Worm (Caenorhabditis elegans) whole organism, L1 larva: ENCODE measurements around the gene F59B1.4.

Experiments used
- C04F5.9 ChIP-seq: sonication (generic microtip); optimal IDR thresholded peaks from 2 replicates; lab custom pipeline; 2016; ENCODE audit warnings: missing genetic modification characterization, missing compliant biosample characterization
- F16B12.6 ChIP-seq: fragments of 150-350 bp; optimal IDR thresholded peaks from 2 replicates; lab custom pipeline; 2014; ENCODE audit warnings: missing biosample characterization, missing genetic modification characterization
- Y116A8C.19 ChIP-seq: sonication (generic microtip); optimal IDR thresholded peaks from 2 replicates; lab custom pipeline; 2016; ENCODE audit warnings: missing compliant biosample characterization, missing genetic modification characterization, borderline replicate concordance
- alr-1 ChIP-seq: fragments of 200-800 bp; sonication (Bioruptor generic); optimal IDR thresholded peaks from 2 replicates; lab custom pipeline; 2018; ENCODE audit warnings: borderline replicate concordance, mild to moderate bottlenecking, missing genetic modification characterization, missing compliant biosample characterization
- ama-1 ChIP-seq: fragments of 150-350 bp; optimal IDR thresholded peaks from 2 replicates; lab custom pipeline; 2014
- blmp-1 ChIP-seq: fragments of 150-350 bp; optimal IDR thresholded peaks from 2 replicates; lab custom pipeline; 2014; ENCODE audit warnings: missing biosample characterization, missing genetic modification characterization
- ceh-63 ChIP-seq: fragments of 200-800 bp; sonication (Bioruptor generic); optimal IDR thresholded peaks from 2 replicates; lab custom pipeline; 2018; ENCODE audit warnings: mild to moderate bottlenecking, missing genetic modification characterization, missing compliant biosample characterization
- ceh-8 ChIP-seq: fragments of 200-800 bp; sonication (Bioruptor generic); optimal IDR thresholded peaks from 2 replicates; lab custom pipeline; 2018; ENCODE audit warnings: mild to moderate bottlenecking, missing genetic modification characterization, moderate library complexity, missing compliant biosample characterization
- ceh-82 ChIP-seq, 3 experiments: fragments of 150-350 bp in 1 of 3; sonication (generic microtip) in 2 of 3; optimal IDR thresholded peaks; 2 replicates each; lab custom pipeline; 2014 to 2017; ENCODE audit warnings: missing biosample characterization in 3 of 3, missing genetic modification characterization in 3 of 3
- ces-1 ChIP-seq: fragments of 150-350 bp; optimal IDR thresholded peaks from 2 replicates; lab custom pipeline; 2014; ENCODE audit warnings: missing biosample characterization, missing genetic modification reagents, missing genetic modification characterization
- dpl-1 ChIP-seq, 3 experiments: fragments of 150-350 bp in 2 of 3; sonication (generic microtip) in 1 of 3; optimal IDR thresholded peaks; 2 replicates each; lab custom pipeline; 2014 to 2017; ENCODE audit warnings: missing biosample characterization in 3 of 3, missing genetic modification characterization in 3 of 3, missing genetic modification reagents in 3 of 3
- efl-1 ChIP-seq, 4 experiments: fragments of 150-350 bp; optimal IDR thresholded peaks in 3 of 4; peaks in 1 of 4; 1 replicate in 1 of 4; 2 replicates in 3 of 4; lab custom pipeline; 2014; ENCODE audit warnings: missing biosample characterization in 2 of 4, missing genetic modification characterization in 2 of 4, missing genetic modification reagents in 2 of 4
- efl-3 ChIP-seq: fragments of 200-800 bp; sonication (Bioruptor generic); optimal IDR thresholded peaks from 2 replicates; lab custom pipeline; 2018; ENCODE audit warnings: mild to moderate bottlenecking, missing genetic modification characterization, missing compliant biosample characterization
- egl-27 ChIP-seq, 2 experiments: fragments of 150-350 bp in 1 of 2; sonication (generic microtip); optimal IDR thresholded peaks; 3 replicates each; lab custom pipeline; 2017 to 2018; ENCODE audit warnings: missing biosample characterization in 2 of 2, missing genetic modification characterization in 2 of 2, missing genetic modification reagents in 2 of 2
- ets-5 ChIP-seq: fragments of 200-800 bp; sonication (Bioruptor generic); IDR thresholded peaks from 2 replicates; pipeline ENCODE4 v1.3.6; 2022; ENCODE audit warnings: missing genetic modification characterization, missing compliant biosample characterization
- fkh-10 ChIP-seq: sonication (generic microtip); optimal IDR thresholded peaks from 2 replicates; lab custom pipeline; 2017; ENCODE audit warnings: missing biosample characterization, missing genetic modification reagents, missing genetic modification characterization
- fkh-4 ChIP-seq: sonication (generic microtip); optimal IDR thresholded peaks from 2 replicates; lab custom pipeline; 2016; ENCODE audit warnings: missing compliant biosample characterization, missing genetic modification characterization, borderline replicate concordance
- hlh-4 ChIP-seq: sonication (generic microtip); optimal IDR thresholded peaks from 2 replicates; lab custom pipeline; 2016; ENCODE audit warnings: mild to moderate bottlenecking, missing genetic modification characterization, missing compliant biosample characterization
- jun-1 ChIP-seq: fragments of 150-350 bp; optimal IDR thresholded peaks from 2 replicates; lab custom pipeline; 2014; ENCODE audit warnings: missing biosample characterization, missing genetic modification reagents, missing genetic modification characterization
- lin-14 ChIP-seq: fragments of 200-800 bp; sonication (Bioruptor generic); optimal IDR thresholded peaks from 2 replicates; lab custom pipeline; 2018; ENCODE audit warnings: mild to moderate bottlenecking, missing genetic modification characterization, moderate library complexity, missing compliant biosample characterization
- lin-15B ChIP-seq: fragments of 150-350 bp; sonication (generic microtip); optimal IDR thresholded peaks from 3 replicates; lab custom pipeline; 2014; ENCODE audit warnings: missing biosample characterization, missing genetic modification characterization
- lin-35 ChIP-seq, 2 experiments: fragments of 150-350 bp; optimal IDR thresholded peaks; 2 replicates each; lab custom pipeline; 2014; ENCODE audit warnings: missing biosample characterization in 2 of 2, missing genetic modification characterization in 2 of 2, missing genetic modification reagents in 2 of 2
- lin-39 ChIP-seq: fragments of 150-350 bp; optimal IDR thresholded peaks from 2 replicates; lab custom pipeline; 2014; ENCODE audit warnings: missing biosample characterization, missing genetic modification reagents, missing genetic modification characterization
- mdl-1 ChIP-seq, 2 experiments: fragments of 150-350 bp; optimal IDR thresholded peaks; 2 replicates each; lab custom pipeline; 2014 to 2017; ENCODE audit warnings: missing biosample characterization in 2 of 2, missing genetic modification characterization in 2 of 2, inconsistent platforms in 1 of 2
- nhr-12 ChIP-seq: sonication (generic microtip); optimal IDR thresholded peaks from 2 replicates; lab custom pipeline; 2017; ENCODE audit warnings: missing biosample characterization, missing genetic modification characterization
- nhr-19 ChIP-seq: fragments of 200-800 bp; sonication (Bioruptor generic); conservative IDR thresholded peaks from 2 replicates; pipeline ENCODE4 v1.3.6; 2022; ENCODE audit warnings: missing genetic modification characterization, missing compliant biosample characterization
- nhr-20 ChIP-seq: sonication (generic microtip); optimal IDR thresholded peaks from 2 replicates; lab custom pipeline; 2016; ENCODE audit warnings: mild to moderate bottlenecking, missing genetic modification characterization, missing compliant biosample characterization
- nhr-237 ChIP-seq: fragments of 150-350 bp; optimal IDR thresholded peaks from 2 replicates; lab custom pipeline; 2014; ENCODE audit warnings: missing biosample characterization, missing genetic modification characterization
- nhr-71 ChIP-seq: sonication (generic microtip); optimal IDR thresholded peaks from 2 replicates; lab custom pipeline; 2016; ENCODE audit warnings: mild to moderate bottlenecking, missing genetic modification characterization, moderate library complexity, missing compliant biosample characterization
- nhr-76 ChIP-seq: sonication (generic microtip); optimal IDR thresholded peaks from 2 replicates; lab custom pipeline; 2017; ENCODE audit warnings: missing biosample characterization, missing genetic modification characterization
- nhr-77 ChIP-seq: fragments of 150-350 bp; optimal IDR thresholded peaks from 2 replicates; lab custom pipeline; 2014; ENCODE audit warnings: missing biosample characterization, missing genetic modification characterization
- nhr-84 ChIP-seq: sonication (generic microtip); optimal IDR thresholded peaks from 2 replicates; lab custom pipeline; 2017; ENCODE audit warnings: missing biosample characterization, missing genetic modification characterization
- nhr-90 ChIP-seq: sonication (generic microtip); optimal IDR thresholded peaks from 2 replicates; lab custom pipeline; 2016; ENCODE audit warnings: mild to moderate bottlenecking, missing genetic modification characterization, missing compliant biosample characterization; ENCODE audit not compliant: poor library complexity
- pax-3 ChIP-seq: fragments of 200-800 bp; sonication (Bioruptor generic); optimal IDR thresholded peaks from 2 replicates; lab custom pipeline; 2018; ENCODE audit warnings: mild to moderate bottlenecking, missing genetic modification characterization, moderate library complexity, missing compliant biosample characterization
- skn-1 ChIP-seq: fragments of 150-350 bp; optimal IDR thresholded peaks from 2 replicates; lab custom pipeline; 2014; ENCODE audit warnings: missing biosample characterization, missing genetic modification characterization
- snu-23 ChIP-seq: sonication (generic microtip); optimal IDR thresholded peaks from 2 replicates; lab custom pipeline; 2016; ENCODE audit warnings: missing genetic modification characterization, missing compliant biosample characterization
- sptf-1 ChIP-seq: fragments of 150-350 bp; optimal IDR thresholded peaks from 2 replicates; lab custom pipeline; 2014; ENCODE audit warnings: missing biosample characterization, missing genetic modification characterization
- swsn-7 ChIP-seq: sonication (generic microtip); optimal IDR thresholded peaks from 2 replicates; lab custom pipeline; 2016; ENCODE audit warnings: missing genetic modification characterization, missing compliant biosample characterization
- unc-130 ChIP-seq: fragments of 150-350 bp; optimal IDR thresholded peaks from 2 replicates; lab custom pipeline; 2017; ENCODE audit warnings: missing biosample characterization, missing genetic modification characterization, inconsistent platforms
- unc-62 ChIP-seq: fragments of 150-350 bp; optimal IDR thresholded peaks from 2 replicates; lab custom pipeline; 2014; ENCODE audit warnings: missing biosample characterization, missing genetic modification reagents, missing genetic modification characterization
- unc-86 ChIP-seq: sonication (generic microtip); optimal IDR thresholded peaks from 2 replicates; lab custom pipeline; 2016; ENCODE audit warnings: missing genetic modification characterization, missing compliant biosample characterization
- vab-15 ChIP-seq: sonication (generic microtip); optimal IDR thresholded peaks from 2 replicates; lab custom pipeline; 2017; ENCODE audit warnings: missing genotype, mild to moderate bottlenecking, missing genetic modification characterization, missing compliant biosample characterization
- xbp-1 ChIP-seq: sonication (generic microtip); optimal IDR thresholded peaks from 2 replicates; lab custom pipeline; 2016; ENCODE audit warnings: missing genetic modification characterization, missing compliant biosample characterization

F59B1.4 gene

DNA sequence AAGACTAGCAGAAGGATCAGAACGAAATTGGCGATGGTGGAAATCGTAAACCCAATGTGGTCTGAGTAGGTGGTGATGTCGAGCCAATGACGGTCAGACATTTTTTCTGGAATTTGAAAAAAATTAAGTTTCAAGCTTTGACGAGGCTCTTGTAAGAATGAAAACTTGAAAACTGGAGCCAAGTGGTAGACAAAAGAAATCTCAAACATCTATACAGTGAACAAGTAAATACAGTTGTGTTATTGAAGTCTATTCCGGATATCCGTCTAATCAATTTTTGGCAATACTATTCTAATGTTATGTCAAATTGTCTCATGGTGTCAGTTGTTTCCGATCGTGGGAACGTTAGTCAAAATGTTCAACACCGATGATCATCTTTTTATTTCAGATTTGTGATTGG is 40.0 kb upstream of the F59B1.4 start, which contains the start of gene str-113:
TSS of gene str-113 (minus strand) at position 101 of the 400 bp plus-strand sequence.
- no peak for TF ChIP-seq unc-62
- no peak for TF ChIP-seq ceh-63 (GFP tag; lab: Kevin White, UChicago)
- no peak for TF ChIP-seq ceh-8 (GFP tag; lab: Kevin White, UChicago)
- no peak for TF ChIP-seq ceh-82 (tag; optimal IDR thresholded peaks at IDR 0.05; lab: Kevin White, UChicago)
- no peak for TF ChIP-seq lin-14
- no peak for TF ChIP-seq hlh-4
- no peak for TF ChIP-seq nhr-84
- TF ChIP-seq Y116A8C.19 (tag; lab: Kevin White, UChicago), result no peak

DNA sequence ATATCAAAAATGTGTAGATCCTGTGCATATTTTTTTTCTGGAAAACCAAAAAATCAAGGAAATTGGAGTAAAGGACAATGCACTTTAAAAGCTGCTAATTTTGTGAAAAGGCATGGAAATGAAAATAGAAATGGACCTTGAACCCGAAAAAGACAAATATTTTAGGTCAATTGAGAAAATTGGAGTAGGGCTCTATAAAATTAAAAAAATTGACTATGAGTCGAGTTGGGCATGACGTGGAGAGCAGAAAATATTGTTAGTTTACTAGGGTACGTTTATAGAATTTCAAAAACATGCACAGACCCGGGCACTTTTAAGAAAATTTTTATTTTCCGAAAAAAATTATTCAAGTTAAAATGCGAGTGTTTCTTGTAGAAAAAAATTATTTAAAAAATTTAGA is 32.6 kb upstream of the F59B1.4 start, which contains the start of gene acr-23:
TSS of gene acr-23 (minus strand) at position 101 of the 400 bp plus-strand sequence.
- TF ChIP-seq lin-39, result no peak

DNA sequence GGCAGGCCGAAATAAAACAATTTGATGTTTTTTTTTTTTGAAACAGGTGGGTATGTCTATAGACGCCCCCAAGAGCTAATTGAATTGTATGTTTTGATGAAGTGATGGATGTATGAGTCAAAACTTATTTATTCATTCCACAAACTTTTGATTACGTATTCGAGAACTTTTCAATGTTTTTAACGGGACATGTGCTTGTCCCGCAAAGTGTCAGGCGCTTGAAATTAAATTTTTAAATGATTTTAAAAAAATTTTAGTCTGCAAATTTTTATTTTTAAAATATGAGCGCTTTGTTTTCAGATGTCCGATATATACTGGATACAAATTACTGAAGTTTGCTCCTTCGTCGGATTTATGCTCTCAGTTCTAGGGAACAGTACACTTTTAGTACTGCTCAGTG is 22.6 kb upstream of the F59B1.4 start, which contains the start of gene str-114:
TSS of gene str-114 (plus strand) at position 301 of the 400 bp plus-strand sequence.
- TF ChIP-seq mdl-1 (tag; optimal IDR thresholded peaks at IDR 0.05; lab: Kevin White, UChicago), result no peak
- TF ChIP-seq nhr-71 (tag; lab: Kevin White, UChicago), result no peak
- TF ChIP-seq efl-3 (GFP tag; lab: Kevin White, UChicago), result no peak
- no peak for TF ChIP-seq xbp-1 (tag; lab: Kevin White, UChicago)
- TF ChIP-seq ces-1, result no peak
- no peak for TF ChIP-seq swsn-7 (tag; lab: Kevin White, UChicago)
- no peak for TF ChIP-seq vab-15 (tag; lab: Kevin White, UChicago)
- no peak for TF ChIP-seq fkh-4 (tag; lab: Kevin White, UChicago)
- no peak for TF ChIP-seq alr-1
- TF ChIP-seq lin-14, result no peak
- no peak for TF ChIP-seq blmp-1 (tag; lab: Kevin White, UChicago)
- no peak for TF ChIP-seq fkh-10

DNA sequence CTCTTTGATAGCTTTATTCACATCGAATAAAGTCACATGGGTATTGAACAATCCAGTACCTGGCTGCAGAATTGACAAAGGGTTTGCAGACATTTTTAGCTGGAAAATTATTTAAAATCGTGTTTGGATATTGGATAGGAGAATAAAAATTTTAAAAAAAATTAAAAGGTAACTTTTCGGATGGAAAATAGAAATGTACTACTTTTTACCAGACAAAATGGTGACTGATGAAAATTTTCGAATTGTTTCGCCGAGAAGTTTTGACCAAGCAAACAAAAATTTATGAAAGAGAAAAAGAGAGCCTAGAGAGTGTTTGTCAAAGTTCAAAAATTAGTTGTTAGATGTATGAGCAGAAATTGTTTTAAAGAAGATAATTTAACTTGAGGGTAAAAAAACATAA is 21.0 kb upstream of the F59B1.4 start, which contains the start of gene F59B1.10:
TSS of gene F59B1.10 (minus strand) at position 101 of the 400 bp plus-strand sequence.
- no peak for TF ChIP-seq lin-14
- no peak for TF ChIP-seq ama-1 (lab: Kevin White, UChicago)
- no peak for TF ChIP-seq ceh-8 (GFP tag; lab: Kevin White, UChicago)
- TF ChIP-seq pax-3, result no peak
- TF ChIP-seq nhr-12 (tag; lab: Kevin White, UChicago), result no peak
- no peak for TF ChIP-seq nhr-76 (tag; lab: Kevin White, UChicago)
- no peak for TF ChIP-seq nhr-77 (tag; lab: Kevin White, UChicago)
- TF ChIP-seq jun-1 (tag; lab: Kevin White, UChicago), result no peak
- TF ChIP-seq C04F5.9, result no peak
- TF ChIP-seq unc-86 (tag; lab: Kevin White, UChicago), result no peak

DNA sequence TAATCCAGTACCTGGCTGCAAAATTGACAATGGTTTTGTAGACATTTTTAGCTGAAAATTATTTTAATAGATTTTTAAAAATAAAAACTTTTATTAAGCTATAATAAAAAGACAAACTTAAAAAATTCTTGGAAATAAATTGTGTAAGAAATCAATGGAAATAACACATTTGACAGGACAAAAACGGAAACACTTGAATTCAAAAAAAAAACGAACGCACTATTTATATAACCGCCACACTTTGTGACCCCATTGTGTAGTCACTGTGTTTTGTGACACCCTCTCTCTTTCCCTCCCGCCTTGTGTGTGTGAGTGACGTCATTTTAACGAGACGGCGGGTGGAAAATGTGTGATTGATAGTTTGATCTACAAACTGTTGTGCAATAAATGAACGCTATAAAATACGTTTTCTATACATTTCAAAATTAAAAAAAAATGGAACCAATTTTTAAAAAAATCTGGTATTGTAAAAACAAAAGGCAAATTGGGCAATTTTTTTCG is 17.4 kb upstream of the F59B1.4 start, which contains the start of gene F59B1.8:
TSS of gene F59B1.8 (minus strand) at position 51 of the 501 bp plus-strand sequence.
- TF ChIP-seq mdl-1 (tag; optimal IDR thresholded peaks at IDR 0.05; lab: Kevin White, UChicago), result peak in 1 of 2 experiments; percentile 29
- peak; percentile 53 for TF ChIP-seq nhr-19 (GFP tag; lab: Robert Waterston, UW)
- peak in 1 of 2 experiments; percentile 14 for TF ChIP-seq efl-1 (optimal IDR thresholded peaks at IDR 0.05; lab: Kevin White, UChicago)
- peak; percentile 0 to 74 for TF ChIP-seq efl-1 (GFP tag; optimal IDR thresholded peaks at IDR 0.05 in 1 of 2; lab: Kevin White, UChicago)
- peak; percentile 78 for TF ChIP-seq lin-14
- no peak for TF ChIP-seq F16B12.6 (tag; lab: Kevin White, UChicago)
- peak; percentile 18 for TF ChIP-seq jun-1 (tag; lab: Kevin White, UChicago)
- peak; percentile 20 for TF ChIP-seq nhr-77 (tag; lab: Kevin White, UChicago)
- peak; percentile 55 for TF ChIP-seq snu-23 (GFP tag; lab: Kevin White, UChicago)
- TF ChIP-seq lin-39, result no peak
- peak; percentile 24 for TF ChIP-seq blmp-1 (tag; lab: Kevin White, UChicago)
- no peak for TF ChIP-seq lin-15B (tag; lab: Kevin White, UChicago)
- peak; percentile 86 for TF ChIP-seq nhr-20 (tag; lab: Kevin White, UChicago)
- TF ChIP-seq nhr-237 (tag; lab: Kevin White, UChicago), result peak; percentile 44
- no peak for TF ChIP-seq ets-5 (GFP tag; lab: Robert Waterston, UW)
- peak; percentile 69 for TF ChIP-seq nhr-71 (tag; lab: Kevin White, UChicago)
- peak in 2 of 3 experiments; percentile 17 to 22 for TF ChIP-seq dpl-1 (GFP tag; optimal IDR thresholded peaks at IDR 0.05; lab: Kevin White, UChicago)
- no peak for TF ChIP-seq Y116A8C.19 (tag; lab: Kevin White, UChicago)
- TF ChIP-seq unc-130 (tag; lab: Kevin White, UChicago), result no peak
- TF ChIP-seq sptf-1 (tag; lab: Kevin White, UChicago), result no peak
- TF ChIP-seq xbp-1 (tag; lab: Kevin White, UChicago), result peak; percentile 12
- TF ChIP-seq nhr-90 (tag; lab: Kevin White, UChicago), result peak; percentile 53
- peak in 2 of 3 experiments; percentile 7 to 36 for TF ChIP-seq ceh-82 (tag; optimal IDR thresholded peaks at IDR 0.05; lab: Kevin White, UChicago)
- peak; percentile 15 for TF ChIP-seq skn-1 (tag; lab: Kevin White, UChicago)
- peak in 1 of 2 experiments; percentile 3 for TF ChIP-seq egl-27 (tag; optimal IDR thresholded peaks at IDR 0.05; lab: Kevin White, UChicago)
- TF ChIP-seq lin-35 (GFP tag; optimal IDR thresholded peaks at IDR 0.05; lab: Kevin White, UChicago), result peak in 1 of 2 experiments; percentile 71
